Worm (Caenorhabditis elegans): Measurements from ENCODE around the gene hmgr-1.
A peak's percentile ranks its signal among the peaks of the same experiment; 100 is the strongest.

hmgr-1 gene

ce11 chrIII:7365602-7366001 lies 6.3 kb downstream of the hmgr-1 start, which contains the start of gene F08F8.11:
TSS of gene F08F8.11 (plus strand) at chrIII:7365902.
- no peak for TF ChIP-seq mep-1 (tag; optimal IDR thresholded peaks at IDR 0.05)
- no peak for TF ChIP-seq ztf-4 (tag; optimal IDR thresholded peaks at IDR 0.05)
- no peak for TF ChIP-seq nhr-90 (tag; optimal IDR thresholded peaks at IDR 0.05; ENCODE audit: poor library complexity)
- TF ChIP-seq efl-1 (optimal IDR thresholded peaks at IDR 0.05): no peak
- TF ChIP-seq efl-1 (GFP tag; optimal IDR thresholded peaks at IDR 0.05 in 1 of 2): peak in 1 of 2 experiments; percentile 10
- TF ChIP-seq snu-23 (GFP tag; optimal IDR thresholded peaks at IDR 0.05): no peak
- no peak for TF ChIP-seq ets-5 (GFP tag; IDR thresholded peaks at IDR 0.05)
- TF ChIP-seq Y116A8C.19 (tag; optimal IDR thresholded peaks at IDR 0.05; ENCODE audit: borderline replicate concordance): no peak
- no peak for TF ChIP-seq elt-3 (tag; optimal IDR thresholded peaks at IDR 0.05)
- TF ChIP-seq pqm-1 (tag; optimal IDR thresholded peaks at IDR 0.05): no peak
- no peak for TF ChIP-seq mef-2 (tag; optimal IDR thresholded peaks at IDR 0.05)
- TF ChIP-seq nhr-85 (tag): peak; percentile 32

ce11 chrIII:7367012-7367760 lies 7.9 kb downstream of the hmgr-1 start, which contains the start of the genes T20B12.5 and T20B12.4:
TSS of gene T20B12.5 (minus strand) at chrIII:7367112.
TSS of gene T20B12.4 (plus strand) at chrIII:7367710.
- TF ChIP-seq lin-35 (GFP tag; optimal IDR thresholded peaks at IDR 0.05) (no peak), nhr-84 (tag; optimal IDR thresholded peaks at IDR 0.05) (no peak), isw-1 (GFP tag; IDR thresholded peaks at IDR 0.05) (no peak), F16B12.6 (tag; optimal IDR thresholded peaks at IDR 0.05) (no peak), lir-3 (tag; optimal IDR thresholded peaks at IDR 0.05; ENCODE audit: poor library complexity) (no peak), unc-98 (GFP tag; IDR thresholded peaks at IDR 0.05) (no peak), nhr-12 (tag; optimal IDR thresholded peaks at IDR 0.05) (no peak), unc-62 (GFP tag; optimal IDR thresholded peaks at IDR 0.05) (no peak), nhr-85 (tag) (no peak), nhr-47 (tag; optimal IDR thresholded peaks at IDR 0.05) (no peak), ceh-88 (GFP tag; IDR thresholded peaks at IDR 0.05) (no peak), xbp-1 (tag; optimal IDR thresholded peaks at IDR 0.05) (no peak), nhr-76 (tag; optimal IDR thresholded peaks at IDR 0.05) (no peak)

- no peak for TF ChIP-seq snu-23 (GFP tag; optimal IDR thresholded peaks at IDR 0.05)
- TF ChIP-seq nhr-76 (tag; optimal IDR thresholded peaks at IDR 0.05): no peak
- TF ChIP-seq tbx-2 (tag; optimal IDR thresholded peaks at IDR 0.05): no peak
- no peak for TF ChIP-seq zag-1 (tag; optimal IDR thresholded peaks at IDR 0.05)
- TF ChIP-seq aly-2 (tag; optimal IDR thresholded peaks at IDR 0.05): no peak
- TF ChIP-seq elt-2 (tag; optimal IDR thresholded peaks at IDR 0.05): no peak
- no peak for TF ChIP-seq egl-27 (tag; optimal IDR thresholded peaks at IDR 0.05)
- no peak for TF ChIP-seq hlh-17 (GFP tag; optimal IDR thresholded peaks at IDR 0.05; ENCODE audit: borderline replicate concordance)
- TF ChIP-seq ceh-88 (GFP tag; IDR thresholded peaks at IDR 0.05): no peak
- no peak for TF ChIP-seq sptf-1 (tag; optimal IDR thresholded peaks at IDR 0.05)
- TF ChIP-seq mef-2 (tag; optimal IDR thresholded peaks at IDR 0.05): no peak
- TF ChIP-seq sox-4 (tag; optimal IDR thresholded peaks at IDR 0.05): no peak
- TF ChIP-seq efl-1 (optimal IDR thresholded peaks at IDR 0.05): no peak
- peak in 1 of 2 experiments; percentile 1 for TF ChIP-seq efl-1 (GFP tag; optimal IDR thresholded peaks at IDR 0.05 in 1 of 2)
- no peak for TF ChIP-seq jun-1 (tag; optimal IDR thresholded peaks at IDR 0.05)
- TF ChIP-seq lin-39 (tag; optimal IDR thresholded peaks at IDR 0.05): peak; percentile 12
- no peak for TF ChIP-seq vab-15 (tag; optimal IDR thresholded peaks at IDR 0.05)
- no peak for TF ChIP-seq ceh-90 (tag; optimal IDR thresholded peaks at IDR 0.05)
- TF ChIP-seq ets-5 (GFP tag; IDR thresholded peaks at IDR 0.05): no peak
- no peak for TF ChIP-seq isw-1 (GFP tag; IDR thresholded peaks at IDR 0.05)
- TF ChIP-seq nhr-47 (tag; optimal IDR thresholded peaks at IDR 0.05): peak; percentile 49
- no peak for TF ChIP-seq unc-130 (tag; optimal IDR thresholded peaks at IDR 0.05)
- TF ChIP-seq nhr-77 (tag; optimal IDR thresholded peaks at IDR 0.05): no peak
- TF ChIP-seq nhr-20 (tag; optimal IDR thresholded peaks at IDR 0.05): no peak
- TF ChIP-seq dsc-1 (tag; optimal IDR thresholded peaks at IDR 0.05): no peak
- no peak for TF ChIP-seq F16B12.6 (tag; optimal IDR thresholded peaks at IDR 0.05)
- TF ChIP-seq xbp-1 (tag; optimal IDR thresholded peaks at IDR 0.05): no peak
- no peak for TF ChIP-seq hlh-4 (tag; optimal IDR thresholded peaks at IDR 0.05)
- peak in 1 of 6 experiments; percentile 10 for TF ChIP-seq elt-3 (tag; optimal IDR thresholded peaks at IDR 0.05)
- TF ChIP-seq fkh-10 (GFP tag; optimal IDR thresholded peaks at IDR 0.05): no peak
- no peak for TF ChIP-seq unc-62 (GFP tag; optimal IDR thresholded peaks at IDR 0.05)
- no peak for TF ChIP-seq grh-1 (GFP tag; IDR thresholded peaks at IDR 0.05)
- no peak for TF ChIP-seq hpl-2 (GFP tag; optimal IDR thresholded peaks at IDR 0.05)
- no peak for TF ChIP-seq nhr-28 (tag; optimal IDR thresholded peaks at IDR 0.05)
- peak in 1 of 2 experiments; percentile 16 for TF ChIP-seq lin-35 (GFP tag; optimal IDR thresholded peaks at IDR 0.05)
- no peak for TF ChIP-seq lin-14 (GFP tag; optimal IDR thresholded peaks at IDR 0.05)
Measured at ce11 chrIII:7369394-7370024, 10.2 kb downstream of the hmgr-1 start.
